Worm (Caenorhabditis elegans) whole organism, mixed stage, embryonic: ENCODE results near the gene R09A8.1.
"Not testable (repeated sequence)": the region's sequence is repeated elsewhere in the genome, so short reads cannot be mapped to it uniquely, and the experiment has no call there.

Experiments used
- M03D4.4 ChIP-seq: sonication (generic microtip); optimal IDR thresholded peaks from 2 replicates; lab custom pipeline; 2017; ENCODE audit warnings: mild to moderate bottlenecking, missing genetic modification characterization, missing compliant biosample characterization
- blmp-1 ChIP-seq: fragments of 150-350 bp; optimal IDR thresholded peaks from 2 replicates; lab custom pipeline; 2014; ENCODE audit warnings: missing biosample characterization, missing genetic modification characterization
- ceh-39 ChIP-seq: fragments of 150-350 bp; optimal IDR thresholded peaks from 2 replicates; lab custom pipeline; 2014; ENCODE audit warnings: missing biosample characterization, missing genetic modification characterization
- ceh-43 ChIP-seq: fragments of 200-800 bp; sonication (Bioruptor generic); optimal IDR thresholded peaks from 2 replicates; lab custom pipeline; 2018; ENCODE audit warnings: mild to moderate bottlenecking, missing genetic modification characterization, moderate library complexity, missing compliant biosample characterization
- ceh-83 ChIP-seq: fragments of 200-800 bp; sonication (Bioruptor generic); optimal IDR thresholded peaks from 2 replicates; lab custom pipeline; 2018; ENCODE audit warnings: mild to moderate bottlenecking, missing genetic modification characterization, missing compliant biosample characterization
- ces-1 ChIP-seq: fragments of 150-350 bp; optimal IDR thresholded peaks from 2 replicates; lab custom pipeline; 2014; ENCODE audit warnings: missing biosample characterization, missing genetic modification reagents, missing genetic modification characterization
- cnd-1 ChIP-seq: fragments of 200-800 bp; sonication (Bioruptor generic); optimal IDR thresholded peaks from 2 replicates; lab custom pipeline; 2018; ENCODE audit warnings: mild to moderate bottlenecking, missing genetic modification characterization, missing compliant biosample characterization
- drap-1 ChIP-seq: fragments of 200-800 bp; sonication (Bioruptor generic); optimal IDR thresholded peaks from 3 replicates; lab custom pipeline; 2018; ENCODE audit warnings: mild to moderate bottlenecking, missing genetic modification characterization, missing compliant biosample characterization
- elt-1 ChIP-seq: sonication (generic microtip); optimal IDR thresholded peaks from 2 replicates; lab custom pipeline; 2017; ENCODE audit warnings: missing genetic modification characterization, mild to moderate bottlenecking, missing compliant biosample characterization, antibody characterized with exemption, moderate library complexity, borderline replicate concordance; ENCODE audit not compliant: insufficient read depth
- elt-3 ChIP-seq: fragments of 150-350 bp; optimal IDR thresholded peaks from 2 replicates; lab custom pipeline; 2014; ENCODE audit warnings: missing biosample characterization, missing genetic modification characterization
- flh-1 ChIP-seq: fragments of 200-800 bp; sonication (Bioruptor generic); optimal IDR thresholded peaks from 2 replicates; lab custom pipeline; 2018; ENCODE audit warnings: mild to moderate bottlenecking, missing genetic modification characterization, moderate library complexity, missing compliant biosample characterization
- ham-2 ChIP-seq: fragments of 200-800 bp; sonication (Bioruptor generic); optimal IDR thresholded peaks from 2 replicates; lab custom pipeline; 2018; ENCODE audit warnings: mild to moderate bottlenecking, missing genetic modification characterization, missing compliant biosample characterization
- lin-13 ChIP-seq: fragments of 150-350 bp; optimal IDR thresholded peaks from 2 replicates; lab custom pipeline; 2014; ENCODE audit warnings: missing biosample characterization, missing genetic modification characterization
- lin-32 ChIP-seq: fragments of 200-800 bp; sonication (Bioruptor generic); optimal IDR thresholded peaks from 2 replicates; lab custom pipeline; 2018; ENCODE audit warnings: mild to moderate bottlenecking, missing genetic modification characterization, missing compliant biosample characterization
- lsy-2 ChIP-seq: fragments of 150-350 bp; optimal IDR thresholded peaks from 2 replicates; lab custom pipeline; 2014; ENCODE audit warnings: missing biosample characterization, missing genetic modification characterization
- mab-5 ChIP-seq: fragments of 150-350 bp; optimal IDR thresholded peaks from 2 replicates; lab custom pipeline; 2014; ENCODE audit warnings: missing biosample characterization, missing genetic modification characterization
- mls-2 ChIP-seq: sonication (generic microtip); optimal IDR thresholded peaks from 2 replicates; lab custom pipeline; 2016; ENCODE audit warnings: mild to moderate bottlenecking, missing genetic modification characterization, moderate library complexity, missing compliant biosample characterization
- nhr-12 ChIP-seq: fragments of 150-350 bp; optimal IDR thresholded peaks from 2 replicates; lab custom pipeline; 2014; ENCODE audit warnings: missing biosample characterization, missing genetic modification characterization
- nhr-237 ChIP-seq: fragments of 150-350 bp; optimal IDR thresholded peaks from 2 replicates; lab custom pipeline; 2014; ENCODE audit warnings: missing biosample characterization, missing genetic modification characterization
- nhr-28 ChIP-seq: fragments of 150-350 bp; optimal IDR thresholded peaks from 2 replicates; lab custom pipeline; 2014; ENCODE audit warnings: missing biosample characterization, missing genetic modification characterization
- nhr-76 ChIP-seq: sonication (generic microtip); optimal IDR thresholded peaks from 2 replicates; lab custom pipeline; 2017; ENCODE audit warnings: missing biosample characterization, missing genetic modification characterization
- sem-2 ChIP-seq: fragments of 200-800 bp; sonication (Bioruptor generic); optimal IDR thresholded peaks from 2 replicates; lab custom pipeline; 2018; ENCODE audit warnings: mild to moderate bottlenecking, missing genetic modification characterization, missing compliant biosample characterization
- sptf-1 ChIP-seq: sonication (generic microtip); optimal IDR thresholded peaks from 2 replicates; lab custom pipeline; 2017; ENCODE audit warnings: mild to moderate bottlenecking, missing genetic modification characterization, moderate library complexity, missing compliant biosample characterization
- tbx-8 ChIP-seq: fragments of 200-800 bp; sonication (Bioruptor generic); optimal IDR thresholded peaks from 2 replicates; lab custom pipeline; 2018; ENCODE audit warnings: mild to moderate bottlenecking, missing genetic modification characterization, moderate library complexity, missing compliant biosample characterization
- unc-120 ChIP-seq: sonication (generic microtip); optimal IDR thresholded peaks from 2 replicates; lab custom pipeline; 2017; ENCODE audit warnings: missing genetic modification characterization, missing compliant biosample characterization; ENCODE audit not compliant: poor library complexity, severe bottlenecking
- unc-39 ChIP-seq: fragments of 150-350 bp; optimal IDR thresholded peaks from 2 replicates; lab custom pipeline; 2014; ENCODE audit warnings: missing biosample characterization, missing genetic modification characterization
- unc-62 ChIP-seq: fragments of 150-350 bp; optimal IDR thresholded peaks from 2 replicates; lab custom pipeline; 2014; ENCODE audit warnings: missing biosample characterization, missing genetic modification reagents, missing genetic modification characterization
- zip-8 ChIP-seq: fragments of 150-350 bp; optimal IDR thresholded peaks from 2 replicates; lab custom pipeline; 2014; ENCODE audit warnings: missing biosample characterization, missing genetic modification characterization
- ztf-11 ChIP-seq: fragments of 150-350 bp; optimal IDR thresholded peaks from 2 replicates; lab custom pipeline; 2014; ENCODE audit warnings: missing biosample characterization, missing genetic modification characterization

Gene R09A8.1

ce11 chrX:12613451-12613850 lies at the start of gene R09A8.1:
TSS of gene R09A8.1 (plus strand) at chrX:12613751.
- TF ChIP-seq cnd-1 (tag; lab: Kevin White, UChicago); ham-2 (GFP tag; lab: Kevin White, UChicago); zip-8 (tag; lab: Kevin White, UChicago): not testable (repeated sequence)

ce11 chrX:12574473-12574872 lies 39.1 kb upstream of the R09A8.1 start, which contains the start of gene T24D5.1:
TSS of gene T24D5.1 (plus strand) at chrX:12574773.
- TF ChIP-seq ham-2 (GFP tag; lab: Kevin White, UChicago) (no peak), tbx-8 (GFP tag; lab: Kevin White, UChicago) (no peak), ceh-43 (GFP tag; lab: Kevin White, UChicago) (no peak), drap-1 (no peak), lin-32 (GFP tag; lab: Kevin White, UChicago) (no peak), flh-1 (GFP tag; lab: Kevin White, UChicago) (no peak), lsy-2 (tag; lab: Kevin White, UChicago) (no peak), unc-120 (tag; lab: Kevin White, UChicago) (no peak), nhr-237 (tag; lab: Kevin White, UChicago) (no peak)

- no peak for TF ChIP-seq tbx-8 (GFP tag; lab: Kevin White, UChicago)
- no peak for TF ChIP-seq blmp-1 (tag; lab: Kevin White, UChicago)
- no peak for TF ChIP-seq ces-1 (GFP tag; lab: Kevin White, UChicago)
- no peak for TF ChIP-seq unc-39 (tag; lab: Kevin White, UChicago)
- TF ChIP-seq elt-1 (tag; lab: Kevin White, UChicago) = no peak
- no peak for TF ChIP-seq mls-2 (tag; lab: Kevin White, UChicago)
- no peak for TF ChIP-seq sptf-1 (tag; lab: Kevin White, UChicago)
- no peak for TF ChIP-seq elt-3 (tag; lab: Kevin White, UChicago)
- TF ChIP-seq, all 35 proteins: peak for 0
Observed at ce11 chrX:12579774-12580173, 33.8 kb upstream of the R09A8.1 start, which contains the start of gene T24D5.3. TSS of gene T24D5.3 (plus strand) at chrX:12580074.

ce11 chrX:12583497-12583896 lies 30.1 kb upstream of the R09A8.1 start:
- no peak for TF ChIP-seq ceh-83
- no peak for TF ChIP-seq M03D4.4 (tag; lab: Kevin White, UChicago)
- no peak for TF ChIP-seq mls-2 (tag; lab: Kevin White, UChicago)
- no peak for TF ChIP-seq ceh-39 (tag; lab: Kevin White, UChicago)
- no peak for TF ChIP-seq nhr-12
- no peak for TF ChIP-seq lin-13 (tag; lab: Kevin White, UChicago)
- no peak for TF ChIP-seq mab-5
- TF ChIP-seq ceh-43 (GFP tag; lab: Kevin White, UChicago) = no peak
- TF ChIP-seq sem-2 (GFP tag; lab: Kevin White, UChicago) = no peak
- TF ChIP-seq elt-1 (tag; lab: Kevin White, UChicago) = no peak
- TF ChIP-seq, all 35 proteins: peak for 0

- no peak for TF ChIP-seq nhr-237 (tag; lab: Kevin White, UChicago)
- no peak for TF ChIP-seq zip-8 (tag; lab: Kevin White, UChicago)
- TF ChIP-seq nhr-28 (tag; lab: Kevin White, UChicago) = no peak
- TF ChIP-seq lin-13 (tag; lab: Kevin White, UChicago) = no peak
- TF ChIP-seq elt-1 (tag; lab: Kevin White, UChicago) = no peak
- no peak for TF ChIP-seq ceh-39 (tag; lab: Kevin White, UChicago)
- no peak for TF ChIP-seq unc-62 (GFP tag; lab: Kevin White, UChicago)
- no peak for TF ChIP-seq mls-2 (tag; lab: Kevin White, UChicago)
- TF ChIP-seq M03D4.4 (tag; lab: Kevin White, UChicago) = no peak
- no peak for TF ChIP-seq elt-3 (tag; lab: Kevin White, UChicago)
- no peak for TF ChIP-seq mab-5
- no peak for TF ChIP-seq ztf-11 (tag; lab: Kevin White, UChicago)
- no peak for TF ChIP-seq nhr-76 (tag; lab: Kevin White, UChicago)
- TF ChIP-seq lin-32 (GFP tag; lab: Kevin White, UChicago) = no peak
- TF ChIP-seq unc-120 (tag; lab: Kevin White, UChicago) = no peak
- TF ChIP-seq ceh-43 (GFP tag; lab: Kevin White, UChicago) = no peak
- TF ChIP-seq drap-1 = no peak
Observed at ce11 chrX:12586352-12586751, 27.2 kb upstream of the R09A8.1 start, which contains the start of gene T24D5.2. TSS of gene T24D5.2 (minus strand) at chrX:12586452.
